Fruit fly (Drosophila melanogaster) whole organism, embryonic: ENCODE data around the gene jet.

Experiments used
- Ada2b ChIP-seq: fragments of 200-800 bp; sonication (Bioruptor generic); IDR thresholded peaks from 2 replicates; pipeline ENCODE4 v1.3.6; 2022; ENCODE audit warnings: missing biosample characterization, missing genetic modification characterization
- Atf6 ChIP-seq: fragments of 200-800 bp; sonication (Bioruptor generic); IDR thresholded peaks from 2 replicates; pipeline ENCODE4 v1.3.6; 2022; ENCODE audit warnings: missing biosample characterization, missing genetic modification characterization
- B-H1 ChIP-seq: fragments of 200-800 bp; sonication (Bioruptor generic); IDR thresholded peaks from 3 replicates; pipeline ENCODE4 v1.3.6; 2022; ENCODE audit warnings: missing biosample characterization, missing genetic modification characterization
- CG11696 ChIP-seq: fragments of 200-800 bp; sonication (Bioruptor generic); IDR thresholded peaks from 2 replicates; pipeline ENCODE4 v1.3.6; 2022; ENCODE audit warnings: missing biosample characterization, missing genetic modification characterization
- CG12391 ChIP-seq: fragments of 200-800 bp; sonication (Bioruptor generic); optimal IDR thresholded peaks from 3 replicates; lab custom pipeline; 2018; ENCODE audit warnings: missing biosample characterization, mild to moderate bottlenecking, missing genetic modification characterization, moderate library complexity
- CG1602 ChIP-seq: fragments of 200-800 bp; sonication (Bioruptor generic); optimal IDR thresholded peaks from 3 replicates; lab custom pipeline; 2016; ENCODE audit warnings: missing biosample characterization, missing genetic modification characterization
- CG31365 ChIP-seq: fragments of 200-800 bp; sonication (Bioruptor generic); optimal IDR thresholded peaks from 2 replicates; lab custom pipeline; 2018; ENCODE audit warnings: missing biosample characterization, mild to moderate bottlenecking, missing genetic modification characterization
- CG31388 ChIP-seq: fragments of 200-800 bp; sonication (Bioruptor generic); optimal IDR thresholded peaks from 2 replicates; lab custom pipeline; 2016; ENCODE audit warnings: missing biosample characterization, missing genetic modification characterization
- CG32772 ChIP-seq: fragments of 200-800 bp; sonication (Bioruptor generic); IDR thresholded peaks from 2 replicates; pipeline ENCODE4 v1.3.6; 2022; ENCODE audit warnings: missing biosample characterization, missing genetic modification characterization
- CG3407 ChIP-seq: fragments of 200-800 bp; sonication (Bioruptor generic); optimal IDR thresholded peaks from 2 replicates; lab custom pipeline; 2018; ENCODE audit warnings: missing biosample characterization, mild to moderate bottlenecking, missing genetic modification characterization
- CG7928 ChIP-seq: fragments of 200-800 bp; sonication (Bioruptor generic); optimal IDR thresholded peaks from 2 replicates; lab custom pipeline; 2017; ENCODE audit warnings: missing biosample characterization, mild to moderate bottlenecking, missing genetic modification characterization
- CG8478 ChIP-seq: fragments of >200 bp; optimal IDR thresholded peaks from 2 replicates; lab custom pipeline; 2018
- Deaf1 ChIP-seq: fragments of 200-800 bp; optimal IDR thresholded peaks from 3 replicates; lab custom pipeline; 2019; ENCODE audit warnings: missing biosample characterization, mild to moderate bottlenecking, missing genetic modification characterization, moderate library complexity
- Dfd ChIP-seq, 2 experiments: fragments of >200 bp; optimal IDR thresholded peaks; 2 replicates each; lab custom pipeline; 2017; ENCODE audit warnings: missing biosample characterization in 2 of 2, missing genetic modification characterization in 2 of 2
- Doc2 ChIP-seq: fragments of 200-800 bp; sonication (Bioruptor generic); IDR thresholded peaks from 2 replicates; pipeline ENCODE4 v1.3.6; 2022; ENCODE audit warnings: missing biosample characterization, missing genetic modification characterization
- E2f2 ChIP-seq: fragments of 200-800 bp; sonication (Bioruptor generic); IDR thresholded peaks from 2 replicates; pipeline ENCODE4 v1.3.6; 2022; ENCODE audit warnings: missing biosample characterization, missing genetic modification characterization
- Ets97D ChIP-seq: fragments of 200-800 bp; sonication (Bioruptor generic); optimal IDR thresholded peaks from 3 replicates; lab custom pipeline; 2016; ENCODE audit warnings: missing biosample characterization, missing genetic modification characterization
- Fer1 ChIP-seq: fragments of 200-800 bp; sonication (Bioruptor generic); optimal IDR thresholded peaks from 2 replicates; lab custom pipeline; 2017; ENCODE audit warnings: missing biosample characterization, mild to moderate bottlenecking, missing genetic modification characterization
- MBD-R2 ChIP-seq: fragments of 200-800 bp; sonication (Bioruptor generic); IDR thresholded peaks from 2 replicates; pipeline ENCODE4 v1.3.6; 2022; ENCODE audit warnings: missing biosample characterization, missing genetic modification characterization
- MESR4 ChIP-seq: fragments of 200-800 bp; sonication (Bioruptor generic); optimal IDR thresholded peaks from 2 replicates; lab custom pipeline; 2018; ENCODE audit warnings: missing biosample characterization, mild to moderate bottlenecking, missing genetic modification characterization, moderate library complexity
- Med ChIP-seq: fragments of 200-800 bp; sonication (Bioruptor generic); peaks from one replicate; lab custom pipeline; 2016; ENCODE audit warnings: missing biosample characterization, missing genetic modification characterization, mild to moderate bottlenecking, inconsistent platforms, moderate library complexity
- Meics ChIP-seq: fragments of 200-800 bp; sonication (Bioruptor generic); optimal IDR thresholded peaks from 2 replicates; lab custom pipeline; 2017; ENCODE audit warnings: missing biosample characterization, mild to moderate bottlenecking, missing genetic modification characterization
- Mrtf ChIP-seq: fragments of 200-800 bp; sonication (Bioruptor generic); IDR thresholded peaks from 3 replicates; pipeline ENCODE4 v1.3.6; 2022; ENCODE audit warnings: missing biosample characterization, missing genetic modification characterization
- NC2β ChIP-seq: fragments of 200-800 bp; sonication (Bioruptor generic); optimal IDR thresholded peaks from 2 replicates; lab custom pipeline; 2016; ENCODE audit warnings: missing biosample characterization, missing genetic modification characterization
- Oli ChIP-seq: fragments of 200-800 bp; sonication (Bioruptor generic); optimal IDR thresholded peaks from 2 replicates; lab custom pipeline; 2018; ENCODE audit warnings: missing biosample characterization, mild to moderate bottlenecking, missing genetic modification characterization, moderate library complexity
- Poxn ChIP-seq: fragments of 200-800 bp; sonication (Bioruptor generic); IDR thresholded peaks from 2 replicates; pipeline ENCODE4 v1.3.6; 2022; ENCODE audit warnings: missing biosample characterization, missing genetic modification characterization
- Scr ChIP-seq: fragments of 200-800 bp; sonication (Bioruptor generic); IDR thresholded peaks from 2 replicates; pipeline ENCODE4 v1.3.6; 2022; ENCODE audit warnings: missing biosample characterization, missing genetic modification characterization; ENCODE audit not compliant: partially characterized antibody
- Sox100B ChIP-seq: fragments of 200-800 bp; sonication (Bioruptor generic); optimal IDR thresholded peaks from 3 replicates; lab custom pipeline; 2018; ENCODE audit warnings: missing biosample characterization, mild to moderate bottlenecking, missing genetic modification characterization
- Trl ChIP-seq, 3 experiments: fragments of >200 bp in 2 of 3; fragments of 200-800 bp in 1 of 3; sonication (Bioruptor generic) in 1 of 3; optimal IDR thresholded peaks; 2 replicates in 1 of 3; 3 replicates in 2 of 3; lab custom pipeline; 2016 to 2017; ENCODE audit warnings: missing biosample characterization in 1 of 3, missing genetic modification characterization in 1 of 3
- Vsx1 ChIP-seq: fragments of 200-800 bp; sonication (Bioruptor generic); optimal IDR thresholded peaks from 2 replicates; lab custom pipeline; 2017; ENCODE audit warnings: missing biosample characterization, mild to moderate bottlenecking, missing genetic modification characterization, missing genetic modification reagents
- amos ChIP-seq: fragments of 200-800 bp; sonication (Bioruptor generic); IDR thresholded peaks from 2 replicates; pipeline ENCODE4 v1.3.6; 2022; ENCODE audit warnings: missing biosample characterization, missing genetic modification characterization; ENCODE audit not compliant: partially characterized antibody
- bbx ChIP-seq: fragments of 200-800 bp; sonication (Bioruptor generic); IDR thresholded peaks from 2 replicates; pipeline ENCODE4 v1.3.6; 2022; ENCODE audit warnings: missing biosample characterization, missing genetic modification characterization; ENCODE audit not compliant: partially characterized antibody
- chn ChIP-seq: fragments of 200-800 bp; sonication (Bioruptor generic); optimal IDR thresholded peaks from 2 replicates; lab custom pipeline; 2016; ENCODE audit warnings: missing biosample characterization, missing genetic modification characterization
- da ChIP-seq: fragments of 200-800 bp; sonication (Bioruptor generic); optimal IDR thresholded peaks from 2 replicates; lab custom pipeline; 2016; ENCODE audit warnings: missing biosample characterization, missing genetic modification characterization
- danr ChIP-seq: fragments of 200-800 bp; sonication (Bioruptor generic); IDR thresholded peaks from 2 replicates; pipeline ENCODE4 v1.3.6; 2022; ENCODE audit warnings: missing biosample characterization, missing genetic modification characterization
- eve ChIP-seq, 2 experiments: fragments of >200 bp; optimal IDR thresholded peaks; 2 replicates each; lab custom pipeline; 2017; ENCODE audit warnings: missing biosample characterization in 2 of 2, missing genetic modification characterization in 2 of 2
- ftz-f1 ChIP-seq: fragments of 200-800 bp; sonication (Bioruptor generic); optimal IDR thresholded peaks from 2 replicates; lab custom pipeline; 2016; ENCODE audit warnings: missing biosample characterization, missing genetic modification characterization
- gfzf ChIP-seq: fragments of 200-800 bp; sonication (Bioruptor generic); optimal IDR thresholded peaks from 2 replicates; lab custom pipeline; 2016; ENCODE audit warnings: missing biosample characterization, mild to moderate bottlenecking, missing genetic modification characterization, moderate library complexity
- h ChIP-seq: fragments of >200 bp; optimal IDR thresholded peaks from 2 replicates; lab custom pipeline; 2017
- ham ChIP-seq: fragments of 200-800 bp; sonication (Bioruptor generic); IDR thresholded peaks from 2 replicates; pipeline ENCODE4 v1.3.6; 2022; ENCODE audit warnings: missing biosample characterization, missing genetic modification characterization
- lola ChIP-seq, 3 experiments: fragments of >200 bp in 2 of 3; fragments of 200-800 bp in 1 of 3; sonication (Bioruptor generic) in 1 of 3; optimal IDR thresholded peaks; 2 replicates each; lab custom pipeline; 2017 to 2019; ENCODE audit warnings: missing biosample characterization in 3 of 3, missing genetic modification characterization in 3 of 3, mild to moderate bottlenecking in 1 of 3, moderate library complexity in 1 of 3
- nom ChIP-seq: fragments of 200-800 bp; sonication (Bioruptor generic); optimal IDR thresholded peaks from 2 replicates; lab custom pipeline; 2017; ENCODE audit warnings: missing biosample characterization, missing genetic modification characterization, mild to moderate bottlenecking, moderate library complexity, missing genetic modification reagents
- oc ChIP-seq: fragments of 200-800 bp; sonication (Bioruptor generic); optimal IDR thresholded peaks from 2 replicates; lab custom pipeline; 2018; ENCODE audit warnings: missing biosample characterization, mild to moderate bottlenecking, missing genetic modification characterization, moderate library complexity
- onecut ChIP-seq: fragments of 200-800 bp; sonication (Bioruptor generic); IDR thresholded peaks from 2 replicates; pipeline ENCODE4 v1.3.6; 2022; ENCODE audit warnings: missing biosample characterization, missing genetic modification characterization
- pfk ChIP-seq: fragments of 200-800 bp; sonication (Bioruptor generic); optimal IDR thresholded peaks from 2 replicates; lab custom pipeline; 2018; ENCODE audit warnings: missing biosample characterization, mild to moderate bottlenecking, missing genetic modification characterization, moderate library complexity
- psq ChIP-seq: fragments of 200-800 bp; sonication (Bioruptor generic); optimal IDR thresholded peaks from 2 replicates; lab custom pipeline; 2017; ENCODE audit warnings: missing biosample characterization, missing genetic modification characterization
- sim ChIP-seq: fragments of 200-800 bp; sonication (Bioruptor generic); IDR thresholded peaks from 2 replicates; pipeline ENCODE4 v1.3.6; 2022; ENCODE audit warnings: missing biosample characterization, missing genetic modification characterization
- sqz ChIP-seq: fragments of 200-800 bp; sonication (Bioruptor generic); optimal IDR thresholded peaks from 3 replicates; lab custom pipeline; 2018; ENCODE audit warnings: missing biosample characterization, mild to moderate bottlenecking, missing genetic modification characterization
- tgo ChIP-seq: fragments of 200-800 bp; sonication (Bioruptor generic); IDR thresholded peaks from 3 replicates; pipeline ENCODE4 v1.3.6; 2022; ENCODE audit warnings: missing biosample characterization, missing genetic modification characterization
- tup ChIP-seq: fragments of 200-800 bp; sonication (Bioruptor generic); optimal IDR thresholded peaks from 2 replicates; lab custom pipeline; 2016; ENCODE audit warnings: missing biosample characterization, mild to moderate bottlenecking, missing genetic modification characterization, moderate library complexity

The jet gene

DNA sequence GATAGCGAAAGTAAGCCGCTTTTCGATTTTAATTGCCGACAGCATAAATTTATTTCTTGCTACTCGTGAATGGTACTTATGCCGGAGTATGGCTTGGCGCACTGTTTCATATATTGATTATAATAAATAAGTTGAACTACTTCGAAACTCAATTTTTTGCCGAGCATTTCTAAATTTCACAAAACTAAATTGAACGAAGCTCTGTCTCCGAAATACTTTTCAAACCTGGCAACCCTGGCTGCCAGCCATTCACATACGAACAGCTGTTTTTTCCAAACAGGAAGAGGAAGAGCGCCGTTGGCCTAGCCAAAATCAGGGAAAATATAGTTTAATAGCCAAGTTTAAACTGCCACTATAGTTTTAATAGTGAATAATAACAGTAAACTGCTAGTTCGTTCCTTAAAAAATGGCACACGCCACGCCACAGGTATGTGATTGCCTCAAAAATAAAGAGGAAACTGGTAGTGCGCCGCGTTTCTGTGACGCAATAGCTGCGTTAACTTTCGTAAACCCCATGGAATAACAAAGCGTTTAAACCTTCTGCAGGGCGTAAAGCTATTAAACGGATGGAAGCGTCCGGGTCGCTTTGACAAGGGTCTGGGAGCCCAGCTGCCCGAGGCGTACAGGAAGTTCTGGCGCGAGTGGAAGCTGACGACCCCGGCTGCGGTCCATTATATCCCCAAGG is 24.3 kb upstream of the jet start, which contains the start of gene mRpL28 (continued):
- TF ChIP-seq onecut (GFP tag; lab: Robert Waterston, UW), result no peak
- no peak for TF ChIP-seq sim (GFP tag; lab: Robert Waterston, UW)
- TF ChIP-seq MBD-R2 (GFP tag; lab: Robert Waterston, UW), result peak; percentile 92
- TF ChIP-seq h, result no peak
- peak in 1 of 3 experiments; percentile 0 for TF ChIP-seq lola (GFP tag; optimal IDR thresholded peaks at IDR 0.05; lab: Kevin White, UChicago)
- no peak for TF ChIP-seq oc (tag; lab: Kevin White, UChicago)
- peak; percentile 56; the same call in 1 of the 2 replicates for TF ChIP-seq bbx (GFP tag; lab: Robert Waterston, UW)
- no peak for TF ChIP-seq CG7928 (GFP tag; lab: Kevin White, UChicago)
- TF ChIP-seq Doc2 (GFP tag; lab: Robert Waterston, UW), result no peak
- TF ChIP-seq Ada2b, result no peak
- TF ChIP-seq pfk, result no peak
- no peak for TF ChIP-seq CG31365 (tag; lab: Kevin White, UChicago)
- TF ChIP-seq B-H1 (GFP tag; lab: Robert Waterston, UW), result no peak
- TF ChIP-seq Atf6 (GFP tag; lab: Robert Waterston, UW), result no peak; the same call in 1 of the 2 replicates
- TF ChIP-seq psq (GFP tag; lab: Kevin White, UChicago), result no peak
- peak; percentile 30 for TF ChIP-seq Ets97D
- TF ChIP-seq danr (GFP tag; lab: Robert Waterston, UW), result no peak
- no peak for TF ChIP-seq ham (GFP tag; lab: Robert Waterston, UW)
- no peak for TF ChIP-seq nom (GFP tag; lab: Kevin White, UChicago)
- peak; percentile 87 for TF ChIP-seq MESR4
- no peak for TF ChIP-seq Meics (GFP tag; lab: Kevin White, UChicago)
- no peak for TF ChIP-seq ftz-f1 (GFP tag; lab: Kevin White, UChicago)
- TF ChIP-seq CG12391, result peak; percentile 40
- no peak for TF ChIP-seq Sox100B
- no peak for TF ChIP-seq CG1602 (GFP tag; lab: Kevin White, UChicago)
- no peak for TF ChIP-seq CG3407 (GFP tag; lab: Kevin White, UChicago)
- no peak for TF ChIP-seq Poxn (GFP tag; lab: Robert Waterston, UW)
- TF ChIP-seq CG31388 (GFP tag; lab: Kevin White, UChicago), result no peak
- TF ChIP-seq Dfd (GFP tag; optimal IDR thresholded peaks at IDR 0.05; lab: Kevin White, UChicago), result no peak
- TF ChIP-seq da, result no peak
- no peak for TF ChIP-seq Mrtf (GFP tag; lab: Robert Waterston, UW)
- no peak for TF ChIP-seq sqz (GFP tag; lab: Kevin White, UChicago)
- peak; percentile 63 for TF ChIP-seq Med (GFP tag; lab: Kevin White, UChicago)
- TF ChIP-seq CG8478 (lab: Kevin White, UChicago), result no peak
- TF ChIP-seq CG11696 (GFP tag; lab: Robert Waterston, UW), result no peak
- no peak for TF ChIP-seq Trl (optimal IDR thresholded peaks at IDR 0.05; lab: Kevin White, UChicago)
- peak; percentile 15 for TF ChIP-seq Trl (GFP tag; optimal IDR thresholded peaks at IDR 0.05; lab: Kevin White, UChicago)
- TF ChIP-seq tgo (GFP tag; lab: Robert Waterston, UW), result no peak
- TF ChIP-seq Scr (GFP tag; lab: Robert Waterston, UW), result peak; percentile 44; the same call in 1 of the 2 replicates
- TF ChIP-seq tup (GFP tag; lab: Kevin White, UChicago), result no peak
- peak; percentile 50 for TF ChIP-seq Fer1 (GFP tag; lab: Kevin White, UChicago)
- no peak for TF ChIP-seq eve (GFP tag; optimal IDR thresholded peaks at IDR 0.05; lab: Kevin White, UChicago)
- no peak for TF ChIP-seq CG32772 (GFP tag; lab: Robert Waterston, UW)
- TF ChIP-seq amos (GFP tag; lab: Robert Waterston, UW), result peak; percentile 28; the same call in 1 of the 2 replicates
- peak; percentile 13 for TF ChIP-seq gfzf
- no peak for TF ChIP-seq Deaf1 (tag; lab: Kevin White, UChicago)
- no peak for TF ChIP-seq chn (GFP tag; lab: Kevin White, UChicago)
- no peak for TF ChIP-seq Vsx1 (GFP tag; lab: Kevin White, UChicago)
- TF ChIP-seq E2f2, result 0 out of 2 replicates have a peak, but pooled peaks have one; percentile 7
- no peak for TF ChIP-seq NC2β
- TF ChIP-seq Oli (tag; lab: Kevin White, UChicago), result no peak
